Worm (Caenorhabditis elegans) whole organism, late embryonic: ENCODE measurements around the gene ZK688.12.

Experiments
- Y22D7AL.16 ChIP-seq: sonication (generic microtip); optimal IDR thresholded peaks from 2 replicates; lab custom pipeline; 2016; ENCODE audit warnings: missing genetic modification characterization, missing compliant biosample characterization
- elt-2 ChIP-seq: sonication (generic microtip); optimal IDR thresholded peaks from 2 replicates; lab custom pipeline; 2016; ENCODE audit warnings: missing genetic modification reagents, missing genetic modification characterization, missing compliant biosample characterization
- fax-1 ChIP-seq: sonication (generic microtip); optimal IDR thresholded peaks from 2 replicates; lab custom pipeline; 2016; ENCODE audit warnings: missing genotype, missing genetic modification characterization, missing compliant biosample characterization
- fkh-10 ChIP-seq: fragments of 150-350 bp; optimal IDR thresholded peaks from 2 replicates; lab custom pipeline; 2014; ENCODE audit warnings: missing biosample characterization, missing genetic modification reagents, missing genetic modification characterization
- lin-11 ChIP-seq: fragments of 200-800 bp; sonication (Bioruptor generic); optimal IDR thresholded peaks from 2 replicates; lab custom pipeline; 2018; ENCODE audit warnings: mild to moderate bottlenecking, missing genetic modification characterization, missing compliant biosample characterization
- mec-3 ChIP-seq: sonication (generic microtip); optimal IDR thresholded peaks from 2 replicates; lab custom pipeline; 2016; ENCODE audit warnings: borderline replicate concordance, missing genetic modification characterization, missing compliant biosample characterization

DNA sequence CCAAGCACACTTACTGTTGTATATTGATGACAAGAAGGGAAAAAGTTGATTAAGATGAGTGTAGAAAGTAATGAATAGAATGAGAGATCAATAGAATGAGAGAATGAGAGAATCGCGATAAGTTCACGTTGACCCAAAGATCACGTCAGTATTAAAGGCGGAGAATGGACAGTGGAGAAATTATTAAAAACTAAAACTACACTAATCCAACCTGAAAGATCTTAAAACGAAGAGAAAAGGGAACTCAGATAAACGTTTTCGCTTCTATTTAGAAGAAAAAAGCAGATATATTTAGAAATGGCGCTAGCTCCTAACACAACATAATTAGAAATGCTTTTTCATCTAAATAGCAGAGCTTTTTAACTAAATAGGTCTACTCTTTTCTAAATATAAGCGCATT lies 39.8 kb upstream of the ZK688.12 start, which contains the start of gene let-754:
- no peak for TF ChIP-seq Y22D7AL.16 (tag; lab: Kevin White, UChicago)
- no peak for TF ChIP-seq elt-2
- TF ChIP-seq fax-1, result no peak
- no peak for TF ChIP-seq mec-3 (tag; lab: Kevin White, UChicago)
- no peak for TF ChIP-seq lin-11 (tag; lab: Kevin White, UChicago)
- no peak for TF ChIP-seq fkh-10
